Worm (Caenorhabditis elegans): ENCODE data around the gene unc-96.

- TF ChIP-seq him-1 (tag; optimal IDR thresholded peaks at IDR 0.05) = no peak
- no peak for TF ChIP-seq dao-5 (tag; optimal IDR thresholded peaks at IDR 0.05)
- no peak for TF ChIP-seq W03F9.2 (tag; optimal IDR thresholded peaks at IDR 0.05)
These were observed 48.5 kb downstream of the unc-96 start, which contains the start of gene mrp-2 for ce11 chrX:572601-573000.

All from whole organism, L4/young adult.